Worm (Caenorhabditis elegans) whole organism, L2 larva: ENCODE measurements around the gene F32D8.7.

Experiments used
- aly-2 ChIP-seq: fragments of 150-350 bp; optimal IDR thresholded peaks from 2 replicates; lab custom pipeline; 2014; ENCODE audit warnings: missing biosample characterization, missing genetic modification characterization
- blmp-1 ChIP-seq: sonication (generic microtip); optimal IDR thresholded peaks from 2 replicates; lab custom pipeline; 2017; ENCODE audit warnings: missing genetic modification characterization, mild to moderate bottlenecking, missing compliant biosample characterization, antibody characterized with exemption, moderate library complexity; ENCODE audit not compliant: insufficient read depth
- nhr-11 ChIP-seq: fragments of 150-350 bp; optimal IDR thresholded peaks from 2 replicates; lab custom pipeline; 2014; ENCODE audit warnings: missing biosample characterization, missing genetic modification characterization
- snpc-4 ChIP-seq: fragments of 150-350 bp; optimal IDR thresholded peaks from 2 replicates; lab custom pipeline; 2014; ENCODE audit warnings: missing biosample characterization, missing genetic modification characterization
- ztf-11 ChIP-seq: sonication (generic microtip); optimal IDR thresholded peaks from 2 replicates; lab custom pipeline; 2017; ENCODE audit warnings: missing biosample characterization, missing genetic modification characterization
- ztf-4 ChIP-seq: fragments of 150-350 bp; optimal IDR thresholded peaks from 2 replicates; lab custom pipeline; 2014; ENCODE audit warnings: missing biosample characterization, missing genetic modification characterization

ce11 chrV:10854197-10854596 lies 44.0 kb upstream of the F32D8.7 start:
- TF ChIP-seq ztf-4 (tag; lab: Kevin White, UChicago) (no peak), ztf-11 (tag; lab: Kevin White, UChicago) (no peak), nhr-11 (tag; lab: Kevin White, UChicago) (no peak), snpc-4 (tag; lab: Kevin White, UChicago) (no peak), aly-2 (no peak), blmp-1 (tag; lab: Kevin White, UChicago) (no peak)
